Worm (Caenorhabditis elegans) whole organism, early embryonic: Measurements from ENCODE around the gene Y43F8C.3.

ENCODE experiments used
- ama-1 ChIP-seq: fragments of 150-350 bp; optimal IDR thresholded peaks from 2 replicates; lab custom pipeline; 2014
- ceh-36 ChIP-seq: sonication (generic microtip); optimal IDR thresholded peaks from 2 replicates; lab custom pipeline; 2016; ENCODE audit warnings: missing genetic modification characterization, inconsistent platforms, missing compliant biosample characterization
- hmg-4 ChIP-seq: fragments of 200-800 bp; sonication (Bioruptor generic); optimal IDR thresholded peaks from 2 replicates; lab custom pipeline; 2018; ENCODE audit warnings: mild to moderate bottlenecking, missing genetic modification characterization, missing compliant biosample characterization

ce11 chrV:19609194-19609593, 13.2 kb downstream of the Y43F8C.3 start, which contains the start of gene grsp-1:
- TF ChIP-seq ama-1 (no peak), hmg-4 (GFP tag; lab: Kevin White, UChicago) (no peak), ceh-36 (tag; lab: Kevin White, UChicago) (no peak)
